Fruit fly (Drosophila melanogaster) S2 (cell line): Measurements from ENCODE around the gene CG2680.

Source experiments
- CG8478 ChIP-seq: fragments of >200 bp; optimal IDR thresholded peaks from 2 replicates; lab custom pipeline; 2018
- CTCF ChIP-seq, 2 experiments: fragments of >200 bp; optimal IDR thresholded peaks; 2 replicates each; lab custom pipeline; 2018

DNA sequence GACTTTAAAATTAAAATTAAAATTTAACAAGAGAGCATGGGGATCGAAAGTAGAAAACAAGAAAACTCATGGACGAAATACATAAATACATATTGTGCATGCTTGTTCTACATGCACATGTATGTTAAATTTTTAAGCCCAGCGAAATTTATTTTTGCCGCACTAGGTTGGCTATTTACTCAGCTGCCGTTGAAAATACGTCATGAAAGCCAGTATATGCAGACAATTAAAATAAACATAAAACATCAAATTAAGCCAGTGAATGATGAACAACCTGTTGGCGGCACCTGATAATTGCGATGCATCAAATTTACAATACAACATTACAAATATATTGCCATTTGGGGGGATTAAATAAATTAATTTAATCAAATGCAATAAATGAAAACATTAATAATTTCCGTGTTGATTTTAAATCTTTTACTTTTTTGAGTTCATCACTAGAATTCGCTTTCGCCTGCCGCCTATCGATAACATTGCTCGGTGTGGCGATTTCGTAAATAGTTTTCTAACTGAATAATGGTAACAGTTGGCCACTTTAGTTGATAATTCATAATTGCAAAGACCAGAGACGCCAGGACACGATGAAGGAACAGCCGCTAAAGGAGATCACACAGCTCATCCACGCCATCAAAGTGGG lies 3.0 kb downstream of the CG2680 start, which contains the start of gene eIF2Bbeta:
- no peak for TF ChIP-seq CTCF (optimal IDR thresholded peaks at IDR 0.05; lab: Kevin White, UChicago)
- no peak for TF ChIP-seq CG8478 (lab: Kevin White, UChicago)
